Worm (Caenorhabditis elegans): Measurements from ENCODE around the gene lipl-8.

The lipl-8 gene

DNA sequence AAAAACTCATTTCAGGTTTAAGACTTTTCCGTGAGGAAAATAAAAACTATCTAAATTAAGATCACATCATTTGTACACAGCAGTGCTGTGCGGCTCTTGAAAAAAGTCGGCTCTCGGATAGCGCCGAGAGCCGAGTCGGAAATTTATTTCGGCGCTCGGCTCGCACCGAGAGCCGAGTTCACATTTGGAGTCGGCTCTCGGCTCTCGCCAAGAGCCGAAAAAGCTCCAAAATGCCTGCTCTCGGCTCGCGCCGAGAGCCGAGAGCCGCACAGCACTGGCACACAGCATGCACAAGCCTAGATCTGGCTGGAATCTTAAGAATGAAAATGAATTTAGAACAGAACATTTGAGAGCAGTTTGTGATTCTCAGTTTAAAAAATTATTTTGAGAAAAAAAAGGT lies 1.5 kb downstream of the lipl-8 start:
- no peak for TF ChIP-seq duxl-1 (tag; optimal IDR thresholded peaks at IDR 0.05; ENCODE audit: poor library complexity)
- TF ChIP-seq unc-62 (GFP tag; optimal IDR thresholded peaks at IDR 0.05 in 1 of 2) = no peak
- TF ChIP-seq unc-62 (tag; optimal IDR thresholded peaks at IDR 0.05) = no peak
- TF ChIP-seq zfp-3 (GFP tag; conservative IDR thresholded peaks at IDR 0.05) = no peak
- no peak for TF ChIP-seq Y48G9A.11 (GFP tag; IDR thresholded peaks at IDR 0.05)
- no peak for TF ChIP-seq zag-1 (tag; optimal IDR thresholded peaks at IDR 0.05)
- TF ChIP-seq set-16 (GFP tag; IDR thresholded peaks at IDR 0.05) = peak; percentile 89

DNA sequence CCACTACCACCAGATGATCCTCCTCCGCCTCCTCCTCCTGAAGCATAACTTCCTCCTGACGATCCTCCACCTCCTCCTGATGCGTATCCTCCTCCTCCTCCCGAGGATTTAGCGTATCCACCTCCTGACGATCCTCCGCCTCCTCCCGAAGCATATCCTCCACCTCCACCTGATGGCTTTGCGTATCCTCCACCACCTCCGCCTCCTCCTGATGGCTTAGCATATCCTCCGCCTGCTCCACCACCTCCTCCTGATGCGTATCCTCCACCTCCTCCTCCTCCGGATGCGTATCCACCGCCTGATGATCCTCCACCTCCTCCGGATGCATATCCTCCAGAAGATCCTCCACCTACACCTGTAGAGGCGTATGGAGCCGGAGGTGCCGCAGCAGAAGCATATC lies 3.7 kb downstream of the lipl-8 start:
- peak; percentile 87 for TF ChIP-seq set-16 (GFP tag; IDR thresholded peaks at IDR 0.05)
- TF ChIP-seq fkh-10 (GFP tag; optimal IDR thresholded peaks at IDR 0.05) = no peak

DNA sequence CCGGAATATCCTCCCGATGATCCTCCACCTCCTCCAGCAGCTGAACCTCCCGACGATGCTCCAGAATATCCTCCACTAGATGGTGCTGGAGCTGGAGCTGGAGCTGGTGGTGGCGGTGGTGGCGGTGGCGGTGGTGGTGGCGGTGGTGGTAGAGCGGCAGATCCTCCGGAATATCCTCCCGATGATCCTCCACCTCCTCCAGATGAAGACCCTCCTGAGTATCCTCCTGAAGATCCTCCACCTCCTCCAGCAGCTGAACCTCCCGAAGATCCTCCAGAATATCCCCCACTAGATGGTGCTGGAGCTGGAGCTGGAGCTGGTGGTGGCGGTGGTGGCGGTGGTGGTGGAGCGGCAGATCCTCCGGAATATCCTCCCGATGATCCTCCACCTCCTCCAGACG lies 5.1 kb downstream of the lipl-8 start:
- peak; percentile 92 for TF ChIP-seq set-16 (GFP tag; IDR thresholded peaks at IDR 0.05)

DNA sequence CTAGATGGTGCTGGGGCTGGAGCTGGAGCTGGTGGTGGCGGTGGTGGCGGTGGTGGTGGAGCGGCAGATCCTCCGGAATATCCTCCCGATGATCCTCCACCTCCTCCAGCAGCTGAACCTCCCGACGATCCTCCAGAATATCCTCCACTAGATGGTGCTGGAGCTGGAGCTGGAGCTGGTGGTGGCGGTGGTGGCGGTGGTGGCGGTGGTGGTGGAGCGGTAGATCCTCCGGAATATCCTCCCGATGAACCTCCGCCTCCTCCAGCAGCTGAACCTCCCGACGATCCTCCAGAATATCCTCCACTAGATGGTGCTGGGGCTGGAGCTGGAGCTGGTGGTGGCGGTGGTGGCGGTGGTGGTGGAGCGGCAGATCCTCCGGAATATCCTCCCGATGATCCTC lies 5.6 kb downstream of the lipl-8 start:
- peak; percentile 70 for TF ChIP-seq set-16 (GFP tag; IDR thresholded peaks at IDR 0.05)

DNA sequence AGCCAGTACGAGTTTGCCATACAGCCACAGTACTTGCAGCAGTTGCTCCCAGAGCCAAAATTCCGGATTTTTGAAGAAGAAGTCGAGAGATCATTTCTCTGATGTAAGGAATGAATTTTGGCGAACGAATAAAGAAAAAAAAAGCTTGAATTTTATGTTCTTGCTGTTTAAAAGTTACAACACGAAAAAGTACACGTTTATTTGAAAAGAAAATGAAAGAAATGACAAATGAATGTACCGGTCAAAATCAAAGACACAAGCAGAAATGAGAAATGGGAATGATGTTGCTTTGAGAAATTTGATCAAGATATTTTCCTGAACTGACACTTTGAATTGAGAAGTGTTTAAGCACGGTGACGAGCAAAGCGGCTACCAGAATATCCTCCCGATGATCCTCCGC lies 7.3 kb downstream of the lipl-8 start, which contains the start of gene Y50E8A.6:
Gene Y50E8A.6, minus strand, starts transcription at position 101 of the 400 bp plus-strand sequence.
- TF ChIP-seq Y5F2A.4 (GFP tag; optimal IDR thresholded peaks at IDR 0.05) (no peak), lin-29 (GFP tag; IDR thresholded peaks at IDR 0.05) (no peak), nhr-111 (GFP tag; optimal IDR thresholded peaks at IDR 0.05) (no peak), mxl-3 (GFP tag; optimal IDR thresholded peaks at IDR 0.05) (no peak), sdz-12 (GFP tag; optimal IDR thresholded peaks at IDR 0.05) (no peak), tag-97 (GFP tag; IDR thresholded peaks at IDR 0.05) (no peak), lin-13 (GFP tag; optimal IDR thresholded peaks at IDR 0.05) (no peak), F49E8.2 (tag; optimal IDR thresholded peaks at IDR 0.05; ENCODE audit: borderline replicate concordance) (no peak), ceh-28 (tag; optimal IDR thresholded peaks at IDR 0.05) (no peak), ztf-7 (tag; optimal IDR thresholded peaks at IDR 0.05) (no peak), nhr-28 (tag; optimal IDR thresholded peaks at IDR 0.05) (no peak), ZK337.2 (GFP tag; IDR thresholded peaks at IDR 0.05) (no peak), ceh-20 (GFP tag; IDR thresholded peaks at IDR 0.05) (no peak), lim-7 (GFP tag; IDR thresholded peaks at IDR 0.05) (no peak), mdt-29 (GFP tag; IDR thresholded peaks at IDR 0.05) (no peak), egl-43 (GFP tag; IDR thresholded peaks at IDR 0.05) (no peak), nhr-42 (GFP tag; IDR thresholded peaks at IDR 0.05) (no peak), ztf-11 (tag; optimal IDR thresholded peaks at IDR 0.05) (no peak)

DNA sequence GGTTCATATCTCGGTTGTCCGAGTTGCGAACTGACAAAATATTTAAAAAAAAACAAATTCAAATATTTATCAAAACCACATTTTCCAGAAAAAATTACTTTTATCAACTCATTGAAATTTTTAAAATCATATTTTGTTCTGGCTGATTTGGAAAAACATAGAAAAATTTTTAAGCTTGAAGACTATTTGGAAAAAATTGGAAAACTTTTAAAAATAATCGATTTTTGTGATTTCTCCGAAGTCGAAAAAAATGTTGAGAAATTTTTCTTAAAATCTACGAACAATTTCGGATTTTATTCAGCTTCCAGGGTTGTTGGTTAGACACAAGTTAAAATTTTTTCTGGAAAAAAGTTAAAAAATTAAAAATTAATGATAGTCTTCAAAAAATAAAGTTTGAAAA lies 11.7 kb downstream of the lipl-8 start, which contains the start of gene Y50E8A.5:
Gene Y50E8A.5, minus strand, starts transcription at position 101 of the 400 bp plus-strand sequence.
- no peak for TF ChIP-seq nhr-48 (tag; optimal IDR thresholded peaks at IDR 0.05)
- TF ChIP-seq nhr-28 (tag; optimal IDR thresholded peaks at IDR 0.05) = no peak
- no peak for TF ChIP-seq nhr-6 (tag; optimal IDR thresholded peaks at IDR 0.05)
- no peak for TF ChIP-seq F10B5.3 (tag; optimal IDR thresholded peaks at IDR 0.05)
- TF ChIP-seq mes-2 (tag; optimal IDR thresholded peaks at IDR 0.05; ENCODE audit: poor library complexity, severe bottlenecking) = no peak

DNA sequence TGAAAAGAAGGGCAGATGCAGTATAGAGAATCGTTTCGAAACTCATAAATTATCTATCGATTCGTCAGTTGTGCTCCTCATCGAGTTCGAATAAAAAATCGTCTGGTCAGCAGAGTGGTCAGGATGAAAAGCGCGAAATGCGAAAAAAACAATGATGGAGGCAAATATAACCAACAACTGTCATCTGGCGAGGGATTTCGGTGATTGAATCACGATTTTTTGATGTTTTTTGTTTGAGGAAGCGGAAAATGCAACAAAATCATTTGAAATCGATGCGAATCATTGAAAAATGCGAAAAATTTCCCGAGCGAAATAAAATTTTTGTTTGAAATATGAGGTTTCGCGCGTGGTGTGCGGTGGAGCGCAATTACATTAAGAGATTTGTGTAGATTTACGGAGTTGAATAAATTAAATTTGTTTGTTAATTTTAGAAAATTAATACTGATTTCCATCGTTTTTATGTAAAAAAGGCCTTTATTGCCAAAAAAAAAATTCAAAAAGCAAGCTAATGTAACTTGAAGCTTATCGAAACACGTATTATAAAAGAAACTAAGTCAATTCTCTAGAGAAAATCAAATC lies 14.2 kb downstream of the lipl-8 start, which contains the start of gene unc-61:
Gene unc-61, minus strand, starts transcription at position 51 of the 579 bp plus-strand sequence.
- TF ChIP-seq lin-1 (GFP tag; IDR thresholded peaks at IDR 0.05) (no peak), aha-1 (tag) (peak; percentile 89), lin-38 (GFP tag; IDR thresholded peaks at IDR 0.05) (peak; percentile 85; the same call in 1 of the 2 replicates), dpl-1 (GFP tag; optimal IDR thresholded peaks at IDR 0.05) (peak; percentile 84), ces-1 (GFP tag; optimal IDR thresholded peaks at IDR 0.05) (peak; percentile 27), daf-12 (tag; optimal IDR thresholded peaks at IDR 0.05) (no peak), saeg-2 (GFP tag; IDR thresholded peaks at IDR 0.05) (no peak), nhr-6 (tag; optimal IDR thresholded peaks at IDR 0.05) (peak; percentile 87), nhr-28 (tag; optimal IDR thresholded peaks at IDR 0.05) (no peak), mes-2 (tag; optimal IDR thresholded peaks at IDR 0.05; ENCODE audit: poor library complexity, severe bottlenecking) (peak; percentile 35), R02D3.7 (tag; optimal IDR thresholded peaks at IDR 0.05) (peak; percentile 52)

All from whole organism, L4 larva.